Fruit fly (Drosophila melanogaster): ENCODE results near the gene CkIIalpha-i1.
A peak's percentile ranks its signal among the peaks of the same experiment; 100 is the strongest.

Gene CkIIalpha-i1

DNA sequence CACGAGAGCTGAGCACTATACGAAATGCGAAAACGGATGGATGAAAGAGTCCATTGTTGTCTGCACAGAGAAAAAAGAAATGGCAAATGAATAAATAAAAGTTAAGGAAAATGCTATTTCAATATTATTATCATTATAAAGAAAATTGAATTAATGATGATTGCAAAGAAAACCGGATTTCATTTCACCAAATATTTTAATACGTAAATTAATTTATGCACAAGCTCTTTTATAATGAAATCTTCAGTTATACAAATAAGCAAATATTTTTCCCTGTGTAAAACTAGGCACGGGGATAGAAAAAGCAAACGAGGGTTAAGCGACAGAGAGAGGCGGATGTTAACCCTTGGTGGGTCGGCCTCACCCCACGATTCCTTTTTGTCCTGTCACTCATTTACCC lies 29.4 kb upstream of the CkIIalpha-i1 start (continued):
- TF ChIP-seq B-H2 (GFP tag; optimal IDR thresholded peaks at IDR 0.05) (no peak), CG4854 (GFP tag; optimal IDR thresholded peaks at IDR 0.05) (no peak), tin (GFP tag; optimal IDR thresholded peaks at IDR 0.05) (peak; percentile 47), Hr39 (optimal IDR thresholded peaks at IDR 0.05) (no peak), Stat92E (GFP tag; optimal IDR thresholded peaks at IDR 0.05) (no peak), Fer2 (tag; optimal IDR thresholded peaks at IDR 0.05) (no peak), Lhr (GFP tag; optimal IDR thresholded peaks at IDR 0.05) (no peak), CG18011 (GFP tag; optimal IDR thresholded peaks at IDR 0.05) (no peak), lab (GFP tag; optimal IDR thresholded peaks at IDR 0.05) (peak; percentile 57), CG6683 (GFP tag; optimal IDR thresholded peaks at IDR 0.05) (no peak), ATbp (GFP tag; optimal IDR thresholded peaks at IDR 0.05) (peak; percentile 34), CG11723 (GFP tag; optimal IDR thresholded peaks at IDR 0.05) (no peak), CG17568 (GFP tag; optimal IDR thresholded peaks at IDR 0.05) (no peak), pnt (GFP tag; optimal IDR thresholded peaks at IDR 0.05) (no peak), ems (GFP tag; optimal IDR thresholded peaks at IDR 0.05) (no peak), CG10462 (GFP tag; optimal IDR thresholded peaks at IDR 0.05) (peak; percentile 4), ham (GFP tag; IDR thresholded peaks at IDR 0.05) (no peak), D19A (tag; optimal IDR thresholded peaks at IDR 0.05) (peak; percentile 76), CG43689 (GFP tag; IDR thresholded peaks at IDR 0.05) (no peak), tna (GFP tag; IDR thresholded peaks at IDR 0.05; ENCODE audit: partially characterized antibody) (no peak), zen2 (GFP tag; IDR thresholded peaks at IDR 0.05; ENCODE audit: partially characterized antibody) (no peak), fd64A (GFP tag; optimal IDR thresholded peaks at IDR 0.05) (no peak), CG18599 (GFP tag; optimal IDR thresholded peaks at IDR 0.05) (peak; percentile 74), grau (tag; optimal IDR thresholded peaks at IDR 0.05) (peak; percentile 72), CG14860 (GFP tag; IDR thresholded peaks at IDR 0.05; ENCODE audit: partially characterized antibody) (no peak), CG2889 (GFP tag; IDR thresholded peaks at IDR 0.05) (no peak), yki (optimal IDR thresholded peaks at IDR 0.05) (no peak), CG1529 (GFP tag; optimal IDR thresholded peaks at IDR 0.05) (no peak), disco-r (GFP tag; optimal IDR thresholded peaks at IDR 0.05) (no peak), MBD-R2 (GFP tag; IDR thresholded peaks at IDR 0.05) (no peak), CG30431 (GFP tag; optimal IDR thresholded peaks at IDR 0.05) (no peak), eve (GFP tag; optimal IDR thresholded peaks at IDR 0.05) (peak in 1 of 2 experiments; percentile 73), CG17802 (tag; optimal IDR thresholded peaks at IDR 0.05) (no peak), CG10979 (tag; optimal IDR thresholded peaks at IDR 0.05) (peak; percentile 85), Spps (tag; optimal IDR thresholded peaks at IDR 0.05) (peak; percentile 53), CG8478 (optimal IDR thresholded peaks at IDR 0.05) (no peak), BtbVII (GFP tag; optimal IDR thresholded peaks at IDR 0.05) (no peak), CG11504 (tag; optimal IDR thresholded peaks at IDR 0.05) (peak; percentile 74), repo (GFP tag; optimal IDR thresholded peaks at IDR 0.05) (no peak), emc (GFP tag; optimal IDR thresholded peaks at IDR 0.05) (no peak), MESR4 (GFP tag; optimal IDR thresholded peaks at IDR 0.05) (no peak), cwo (GFP tag; optimal IDR thresholded peaks at IDR 0.05) (no peak), gcm2 (GFP tag; optimal IDR thresholded peaks at IDR 0.05) (no peak), CG17612 (GFP tag; IDR thresholded peaks at IDR 0.05) (no peak), HmgZ (tag; optimal IDR thresholded peaks at IDR 0.05) (no peak), peb (GFP tag; IDR thresholded peaks at IDR 0.05) (no peak), CG15601 (tag; optimal IDR thresholded peaks at IDR 0.05) (peak; percentile 59), inv (GFP tag; IDR thresholded peaks at IDR 0.05; ENCODE audit: partially characterized antibody) (no peak), CG4617 (GFP tag; optimal IDR thresholded peaks at IDR 0.05; ENCODE audit: borderline replicate concordance) (no peak), Trl (optimal IDR thresholded peaks at IDR 0.05) (no peak), Trl (GFP tag; optimal IDR thresholded peaks at IDR 0.05) (no peak), CG16815 (GFP tag; optimal IDR thresholded peaks at IDR 0.05) (peak; percentile 31)
